Worm (Caenorhabditis elegans) whole organism, L2 larva: ENCODE data around the gene EGAP1.5.
A peak's percentile ranks its signal among the peaks of the same experiment; 100 is the strongest.

ENCODE experiments used
- C34F6.9 ChIP-seq: fragments of 150-350 bp; optimal IDR thresholded peaks from 2 replicates; lab custom pipeline; 2014; ENCODE audit warnings: missing biosample characterization, missing genetic modification characterization
- F13H6.1 ChIP-seq: sonication (generic microtip); optimal IDR thresholded peaks from 2 replicates; lab custom pipeline; 2016; ENCODE audit warnings: missing genetic modification characterization, missing compliant biosample characterization
- R02D3.7 ChIP-seq: fragments of 150-350 bp; optimal IDR thresholded peaks from 2 replicates; lab custom pipeline; 2014; ENCODE audit warnings: missing biosample characterization, missing genetic modification characterization
- ZK546.5 ChIP-seq: sonication (generic microtip); optimal IDR thresholded peaks from 2 replicates; lab custom pipeline; 2017; ENCODE audit warnings: missing biosample characterization, missing genetic modification characterization
- alr-1 ChIP-seq: fragments of 150-350 bp; optimal IDR thresholded peaks from 2 replicates; lab custom pipeline; 2014; ENCODE audit warnings: missing biosample characterization, missing genetic modification characterization
- ama-1 ChIP-seq: fragments of 150-350 bp; optimal IDR thresholded peaks from 2 replicates; lab custom pipeline; 2018; ENCODE audit warnings: inconsistent platforms
- blmp-1 ChIP-seq: sonication (generic microtip); optimal IDR thresholded peaks from 2 replicates; lab custom pipeline; 2017; ENCODE audit warnings: missing genetic modification characterization, mild to moderate bottlenecking, missing compliant biosample characterization, antibody characterized with exemption, moderate library complexity; ENCODE audit not compliant: insufficient read depth
- ceh-16 ChIP-seq: fragments of 150-350 bp; optimal IDR thresholded peaks from 2 replicates; lab custom pipeline; 2014; ENCODE audit warnings: missing biosample characterization, missing genetic modification characterization
- crh-2 ChIP-seq: sonication (generic microtip); optimal IDR thresholded peaks from 2 replicates; lab custom pipeline; 2017; ENCODE audit warnings: missing biosample characterization, missing genetic modification characterization
- dmd-4 ChIP-seq: sonication (generic microtip); optimal IDR thresholded peaks from 2 replicates; lab custom pipeline; 2017; ENCODE audit warnings: missing biosample characterization, missing genetic modification characterization
- egl-27 ChIP-seq: sonication (generic microtip); optimal IDR thresholded peaks from 3 replicates; lab custom pipeline; 2017; ENCODE audit warnings: missing biosample characterization, missing genetic modification reagents, missing genetic modification characterization
- elt-3 ChIP-seq: sonication (generic microtip); optimal IDR thresholded peaks from 2 replicates; lab custom pipeline; 2017; ENCODE audit warnings: missing biosample characterization, missing genetic modification characterization
- fos-1 ChIP-seq: fragments of 150-350 bp; optimal IDR thresholded peaks from 2 replicates; lab custom pipeline; 2014; ENCODE audit warnings: missing biosample characterization, missing genetic modification characterization
- gmeb-1 ChIP-seq: fragments of 150-350 bp; optimal IDR thresholded peaks from 2 replicates; lab custom pipeline; 2014; ENCODE audit warnings: missing biosample characterization, missing genetic modification characterization
- lin-13 ChIP-seq: fragments of 150-350 bp; optimal IDR thresholded peaks from 2 replicates; lab custom pipeline; 2014; ENCODE audit warnings: missing biosample characterization, missing genetic modification reagents, missing genetic modification characterization
- lsy-2 ChIP-seq, 2 experiments: fragments of 150-350 bp in 1 of 2; sonication (generic microtip) in 1 of 2; optimal IDR thresholded peaks; 2 replicates each; lab custom pipeline; 2014 to 2017; ENCODE audit warnings: missing biosample characterization in 2 of 2, missing genetic modification characterization in 2 of 2
- mab-5 ChIP-seq: fragments of 150-350 bp; optimal IDR thresholded peaks from 2 replicates; lab custom pipeline; 2014; ENCODE audit warnings: missing biosample characterization, missing genetic modification characterization
- mbf-1 ChIP-seq: sonication (generic microtip); optimal IDR thresholded peaks from 2 replicates; lab custom pipeline; 2017; ENCODE audit warnings: missing biosample characterization, missing genetic modification characterization
- mdl-1 ChIP-seq, 2 experiments: fragments of 150-350 bp in 1 of 2; sonication (generic microtip) in 1 of 2; optimal IDR thresholded peaks; 2 replicates each; lab custom pipeline; 2017; ENCODE audit warnings: missing biosample characterization in 2 of 2, missing genetic modification characterization in 2 of 2
- nhr-10 ChIP-seq: sonication (generic microtip); optimal IDR thresholded peaks from 2 replicates; lab custom pipeline; 2017; ENCODE audit warnings: missing biosample characterization, missing genetic modification characterization
- nhr-12 ChIP-seq: fragments of 150-350 bp; optimal IDR thresholded peaks from 2 replicates; lab custom pipeline; 2014; ENCODE audit warnings: missing biosample characterization, missing genetic modification characterization
- nhr-129 ChIP-seq: fragments of 150-350 bp; optimal IDR thresholded peaks from 2 replicates; lab custom pipeline; 2014; ENCODE audit warnings: missing biosample characterization, missing genetic modification characterization
- nhr-21 ChIP-seq: fragments of 150-350 bp; optimal IDR thresholded peaks from 2 replicates; lab custom pipeline; 2014; ENCODE audit warnings: missing biosample characterization, missing genetic modification characterization
- nhr-23 ChIP-seq: fragments of 150-350 bp; optimal IDR thresholded peaks from 2 replicates; lab custom pipeline; 2014; ENCODE audit warnings: missing biosample characterization, missing genetic modification reagents, missing genetic modification characterization
- nhr-237 ChIP-seq: fragments of 150-350 bp; optimal IDR thresholded peaks from 2 replicates; lab custom pipeline; 2014; ENCODE audit warnings: missing biosample characterization, missing genetic modification characterization
- nhr-25 ChIP-seq: fragments of 150-350 bp; sonication (generic microtip); optimal IDR thresholded peaks from 3 replicates; lab custom pipeline; 2014; ENCODE audit warnings: missing biosample characterization, missing genetic modification characterization
- nhr-6 ChIP-seq: fragments of 150-350 bp; optimal IDR thresholded peaks from 2 replicates; lab custom pipeline; 2014; ENCODE audit warnings: missing biosample characterization, missing genetic modification characterization
- nhr-77 ChIP-seq: fragments of 150-350 bp; optimal IDR thresholded peaks from 2 replicates; lab custom pipeline; 2014; ENCODE audit warnings: missing biosample characterization, missing genetic modification characterization
- peb-1 ChIP-seq: fragments of 150-350 bp; optimal IDR thresholded peaks from 2 replicates; lab custom pipeline; 2014; ENCODE audit warnings: missing biosample characterization, missing genetic modification characterization
- sem-4 ChIP-seq: fragments of 150-350 bp; optimal IDR thresholded peaks from 2 replicates; lab custom pipeline; 2014; ENCODE audit warnings: missing biosample characterization, missing genetic modification reagents, missing genetic modification characterization
- skn-1 ChIP-seq: sonication (generic microtip); optimal IDR thresholded peaks from 2 replicates; lab custom pipeline; 2017; ENCODE audit warnings: missing biosample characterization, missing genetic modification characterization
- sma-3 ChIP-seq: sonication (generic microtip); optimal IDR thresholded peaks from 2 replicates; lab custom pipeline; 2016; ENCODE audit warnings: missing genetic modification reagents, missing genetic modification characterization, missing compliant biosample characterization
- sma-9 ChIP-seq, 2 experiments: fragments of 150-350 bp in 1 of 2; sonication (generic microtip) in 1 of 2; optimal IDR thresholded peaks; 2 replicates each; lab custom pipeline; 2014 to 2016; ENCODE audit warnings: missing genetic modification characterization in 2 of 2, mild to moderate bottlenecking in 1 of 2, missing biosample characterization in 1 of 2, missing compliant biosample characterization in 1 of 2, missing genetic modification reagents in 1 of 2, moderate library complexity in 1 of 2
- snpc-4 ChIP-seq: fragments of 150-350 bp; optimal IDR thresholded peaks from 2 replicates; lab custom pipeline; 2014; ENCODE audit warnings: missing biosample characterization, missing genetic modification characterization
- unc-62 ChIP-seq: fragments of 150-350 bp; optimal IDR thresholded peaks from 2 replicates; lab custom pipeline; 2014; ENCODE audit warnings: missing biosample characterization, missing genetic modification reagents, missing genetic modification characterization
- zag-1 ChIP-seq: fragments of 150-350 bp; optimal IDR thresholded peaks from 2 replicates; lab custom pipeline; 2014; ENCODE audit warnings: missing biosample characterization, missing genetic modification characterization
- ztf-1 ChIP-seq: fragments of 200-800 bp; sonication (Bioruptor generic); conservative IDR thresholded peaks from 2 replicates; pipeline ENCODE4 v1.3.6; 2022; ENCODE audit warnings: missing genetic modification characterization, missing compliant biosample characterization
- ztf-11 ChIP-seq: sonication (generic microtip); optimal IDR thresholded peaks from 2 replicates; lab custom pipeline; 2017; ENCODE audit warnings: missing biosample characterization, missing genetic modification characterization
- ztf-4 ChIP-seq: fragments of 150-350 bp; optimal IDR thresholded peaks from 2 replicates; lab custom pipeline; 2014; ENCODE audit warnings: missing biosample characterization, missing genetic modification characterization

Gene EGAP1.5

DNA sequence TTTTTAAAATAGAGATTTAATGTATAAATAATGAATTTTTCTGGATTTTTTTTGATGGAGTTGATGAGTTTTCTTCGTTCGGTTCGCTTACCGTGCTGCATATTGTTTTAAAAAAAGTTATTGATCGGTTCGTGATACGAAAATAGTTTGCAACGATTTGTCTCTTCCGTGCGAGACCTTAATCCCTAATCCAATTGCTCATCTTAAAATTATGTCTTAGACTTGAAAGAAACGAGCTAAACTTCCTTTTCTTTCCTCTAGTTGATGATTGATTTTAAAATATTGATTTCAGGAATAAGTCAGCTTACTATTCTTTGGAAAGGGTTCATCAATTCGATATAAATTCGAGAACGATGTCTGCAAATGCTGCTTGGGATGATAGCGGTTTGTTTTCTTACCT lies 23.1 kb upstream of the EGAP1.5 start, which contains the start of gene C28H8.3:
TSS of gene C28H8.3 (plus strand) at position 293 of the 400 bp plus-strand sequence.
- no peak for TF ChIP-seq gmeb-1
- TF ChIP-seq sem-4 (tag; lab: Kevin White, UChicago): no peak
- no peak for TF ChIP-seq nhr-21 (tag; lab: Kevin White, UChicago)
- no peak for TF ChIP-seq dmd-4 (tag; lab: Kevin White, UChicago)
- TF ChIP-seq ceh-16 (tag; lab: Kevin White, UChicago): no peak
- TF ChIP-seq unc-62 (GFP tag; lab: Kevin White, UChicago): no peak
- no peak for TF ChIP-seq lsy-2 (tag; optimal IDR thresholded peaks at IDR 0.05; lab: Kevin White, UChicago)
- no peak for TF ChIP-seq ztf-1
- TF ChIP-seq nhr-23 (tag; lab: Kevin White, UChicago): no peak
- TF ChIP-seq mdl-1 (tag; optimal IDR thresholded peaks at IDR 0.05; lab: Kevin White, UChicago): no peak
- TF ChIP-seq nhr-77 (tag; lab: Kevin White, UChicago): no peak
- TF ChIP-seq, all 48 proteins: peak for 0

DNA sequence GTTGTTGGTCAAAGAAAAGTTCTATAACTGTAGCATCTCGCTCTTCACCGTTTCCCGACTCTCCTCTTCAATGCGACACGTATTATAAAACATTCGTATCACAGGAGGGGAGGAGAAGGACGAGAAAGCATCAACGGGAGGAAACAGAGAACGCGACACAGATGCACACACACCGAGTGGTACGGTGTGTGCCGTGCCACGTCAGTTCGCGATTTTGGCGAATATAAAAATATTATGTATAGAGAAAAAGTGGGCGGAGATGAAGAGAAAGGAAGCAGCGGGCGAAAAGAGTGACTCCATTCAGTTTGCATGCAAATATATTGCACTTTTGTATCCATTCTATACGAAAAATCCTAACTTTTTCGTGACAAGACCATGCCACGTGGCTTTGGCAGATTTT lies 16.8 kb upstream of the EGAP1.5 start:
- TF ChIP-seq peb-1: no peak
- no peak for TF ChIP-seq ZK546.5 (tag; lab: Kevin White, UChicago)
- no peak for TF ChIP-seq lsy-2 (tag; optimal IDR thresholded peaks at IDR 0.05; lab: Kevin White, UChicago)
- peak; percentile 74 for TF ChIP-seq crh-2 (tag; lab: Kevin White, UChicago)
- no peak for TF ChIP-seq alr-1
- peak; percentile 15 for TF ChIP-seq sma-9 (GFP tag; optimal IDR thresholded peaks at IDR 0.05; lab: Kevin White, UChicago)
- TF ChIP-seq sma-9 (tag; optimal IDR thresholded peaks at IDR 0.05; lab: Kevin White, UChicago): no peak
- no peak for TF ChIP-seq ztf-1
- TF ChIP-seq mbf-1: no peak
- TF ChIP-seq F13H6.1: no peak
- peak; percentile 67 for TF ChIP-seq fos-1 (tag; lab: Kevin White, UChicago)

DNA sequence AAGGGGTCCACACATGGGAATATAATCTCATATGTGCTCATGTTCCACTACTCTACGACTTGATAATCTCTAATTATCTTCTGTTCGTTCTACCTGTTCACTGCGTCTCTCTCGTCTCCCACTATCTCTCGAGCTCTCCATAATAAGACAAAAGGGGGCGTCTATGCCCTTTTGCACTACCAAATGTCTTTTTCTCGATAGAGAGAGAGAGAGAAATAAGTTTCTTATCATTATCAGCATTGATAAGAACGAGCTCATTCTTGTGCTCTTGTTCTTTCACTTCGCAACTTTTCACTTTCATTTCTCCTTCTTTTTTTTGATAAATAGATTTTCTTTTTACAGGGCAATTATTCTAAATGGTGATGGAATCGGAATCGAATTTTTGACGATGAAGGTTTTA lies 15.6 kb upstream of the EGAP1.5 start:
- TF ChIP-seq crh-2 (tag; lab: Kevin White, UChicago) (peak; percentile 44), ama-1 (lab: Kevin White, UChicago) (no peak), fos-1 (tag; lab: Kevin White, UChicago) (peak; percentile 78), sma-9 (GFP tag; optimal IDR thresholded peaks at IDR 0.05; lab: Kevin White, UChicago) (no peak), sma-9 (tag; optimal IDR thresholded peaks at IDR 0.05; lab: Kevin White, UChicago) (no peak), ztf-11 (tag; lab: Kevin White, UChicago) (no peak), lin-13 (GFP tag; lab: Kevin White, UChicago) (no peak), nhr-77 (tag; lab: Kevin White, UChicago) (no peak), skn-1 (tag; lab: Kevin White, UChicago) (peak; percentile 57)

DNA sequence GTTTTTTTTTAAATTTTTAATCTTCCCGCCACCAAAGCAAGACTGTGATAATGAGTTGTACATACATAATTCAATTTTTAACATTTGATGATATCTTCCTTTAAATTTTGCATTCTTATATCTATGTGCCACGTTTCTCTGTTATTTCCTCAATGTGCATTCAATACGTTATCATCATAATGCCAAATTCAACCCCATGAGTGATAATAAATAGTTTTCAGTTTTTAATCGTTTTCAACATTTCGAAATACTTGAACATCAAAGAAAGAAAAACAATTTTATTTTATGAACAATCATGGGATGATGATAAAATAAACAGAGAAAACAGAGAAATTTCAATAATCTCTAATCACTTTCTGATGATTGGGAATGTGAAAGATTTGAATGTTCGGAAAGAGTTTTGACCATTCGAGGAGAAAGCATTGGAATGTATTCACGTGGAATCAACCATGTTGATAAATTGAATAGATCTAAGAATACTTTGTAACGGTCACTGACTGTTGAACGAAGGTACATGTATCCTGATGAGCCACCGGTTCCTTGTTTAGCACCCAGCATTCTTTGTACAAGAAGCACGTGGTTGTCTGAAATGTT lies 14.1 kb upstream of the EGAP1.5 start:
- TF ChIP-seq ama-1 (lab: Kevin White, UChicago) (peak; percentile 14), nhr-10 (tag; lab: Kevin White, UChicago) (no peak), nhr-21 (tag; lab: Kevin White, UChicago) (peak; percentile 72), lin-13 (GFP tag; lab: Kevin White, UChicago) (peak; percentile 9), lsy-2 (tag; optimal IDR thresholded peaks at IDR 0.05; lab: Kevin White, UChicago) (peak in 1 of 2 experiments; percentile 41), nhr-6 (no peak), sma-3 (peak; percentile 39), gmeb-1 (peak; percentile 50), F13H6.1 (peak; percentile 20), R02D3.7 (tag; lab: Kevin White, UChicago) (no peak), nhr-23 (tag; lab: Kevin White, UChicago) (no peak), fos-1 (tag; lab: Kevin White, UChicago) (peak; percentile 40), egl-27 (tag; lab: Kevin White, UChicago) (no peak), snpc-4 (tag; lab: Kevin White, UChicago) (no peak), nhr-25 (tag; lab: Kevin White, UChicago) (peak; percentile 4), ztf-4 (peak; percentile 26), skn-1 (tag; lab: Kevin White, UChicago) (peak; percentile 89), crh-2 (tag; lab: Kevin White, UChicago) (peak; percentile 84)
- TF ChIP-seq, all 48 proteins: peak for 12

DNA sequence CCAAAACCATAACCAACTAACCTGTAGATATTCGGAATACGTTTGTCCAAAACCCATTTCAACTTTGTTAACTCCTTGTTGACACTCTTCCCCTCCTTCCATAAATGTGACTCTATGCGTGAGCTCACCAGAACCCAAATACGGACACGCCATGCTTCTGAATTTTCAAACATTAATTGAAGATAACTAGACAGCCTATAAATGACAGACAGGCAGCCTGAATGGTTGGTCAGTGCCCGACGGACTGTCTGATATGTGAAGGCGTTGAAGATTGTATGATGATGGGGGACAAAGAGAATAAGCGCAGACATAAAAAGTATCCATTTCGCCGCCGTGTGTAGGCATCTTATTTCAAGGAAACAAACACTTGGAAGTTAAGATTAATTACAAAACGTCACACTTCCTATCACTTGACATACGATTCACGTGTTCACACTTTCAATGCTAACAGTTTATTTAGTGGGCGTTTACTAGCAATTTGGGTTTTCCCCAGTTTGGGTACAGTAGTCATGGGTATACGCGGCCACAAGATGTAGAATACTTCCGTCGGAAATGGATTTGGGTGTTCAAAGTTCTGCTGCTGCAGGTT lies 11.6 kb upstream of the EGAP1.5 start, which contains the start of the genes tdo-2 and C28H8.2:
TSS of gene tdo-2 (minus strand) at position 157 of the 589 bp plus-strand sequence.
TSS of gene C28H8.2 (plus strand) at position 524 of the 589 bp plus-strand sequence.
- TF ChIP-seq C34F6.9 (tag; lab: Kevin White, UChicago) (peak; percentile 8), nhr-12 (tag; lab: Kevin White, UChicago) (no peak), fos-1 (tag; lab: Kevin White, UChicago) (peak; percentile 12), mab-5 (tag; lab: Kevin White, UChicago) (peak; percentile 20), sem-4 (tag; lab: Kevin White, UChicago) (no peak), egl-27 (tag; lab: Kevin White, UChicago) (peak; percentile 69), mdl-1 (tag; optimal IDR thresholded peaks at IDR 0.05; lab: Kevin White, UChicago) (peak in 1 of 2 experiments; percentile 75), ztf-4 (peak; percentile 28), sma-3 (peak; percentile 92), sma-9 (GFP tag; optimal IDR thresholded peaks at IDR 0.05; lab: Kevin White, UChicago) (peak; percentile 90), sma-9 (tag; optimal IDR thresholded peaks at IDR 0.05; lab: Kevin White, UChicago) (no peak), zag-1 (tag; lab: Kevin White, UChicago) (no peak), R02D3.7 (tag; lab: Kevin White, UChicago) (no peak), nhr-21 (tag; lab: Kevin White, UChicago) (peak; percentile 92), nhr-25 (tag; lab: Kevin White, UChicago) (peak; percentile 94), nhr-129 (tag; lab: Kevin White, UChicago) (peak; percentile 50), elt-3 (tag; lab: Kevin White, UChicago) (no peak), F13H6.1 (peak; percentile 14), lsy-2 (tag; optimal IDR thresholded peaks at IDR 0.05; lab: Kevin White, UChicago) (peak in 1 of 2 experiments; percentile 55), blmp-1 (tag; lab: Kevin White, UChicago) (peak; percentile 80), nhr-237 (tag; lab: Kevin White, UChicago) (no peak), gmeb-1 (peak; percentile 55), nhr-6 (peak; percentile 37)
